Worm (Caenorhabditis elegans): Measurements from ENCODE around the gene sri-66.

- no peak for TF ChIP-seq drap-1 (GFP tag; optimal IDR thresholded peaks at IDR 0.05)
- no peak for TF ChIP-seq ces-1 (GFP tag; optimal IDR thresholded peaks at IDR 0.05)
- no peak for TF ChIP-seq unc-39 (tag; optimal IDR thresholded peaks at IDR 0.05)
- no peak for TF ChIP-seq blmp-1 (tag; optimal IDR thresholded peaks at IDR 0.05)
- no peak for TF ChIP-seq snpc-4 (tag; optimal IDR thresholded peaks at IDR 0.05)
Observed at ce11 chrV:17082718-17083117, 22.6 kb downstream of the sri-66 start, which contains the start of gene T05E12.9.
